Fruit fly (Drosophila melanogaster) S2 (cell line): ENCODE data around the gene PIG-S.

Experiments used
- CG8478 ChIP-seq: fragments of >200 bp; optimal IDR thresholded peaks from 2 replicates; lab custom pipeline; 2018
- CTCF ChIP-seq, 2 experiments: fragments of >200 bp; optimal IDR thresholded peaks; 2 replicates each; lab custom pipeline; 2018

Gene PIG-S

DNA sequence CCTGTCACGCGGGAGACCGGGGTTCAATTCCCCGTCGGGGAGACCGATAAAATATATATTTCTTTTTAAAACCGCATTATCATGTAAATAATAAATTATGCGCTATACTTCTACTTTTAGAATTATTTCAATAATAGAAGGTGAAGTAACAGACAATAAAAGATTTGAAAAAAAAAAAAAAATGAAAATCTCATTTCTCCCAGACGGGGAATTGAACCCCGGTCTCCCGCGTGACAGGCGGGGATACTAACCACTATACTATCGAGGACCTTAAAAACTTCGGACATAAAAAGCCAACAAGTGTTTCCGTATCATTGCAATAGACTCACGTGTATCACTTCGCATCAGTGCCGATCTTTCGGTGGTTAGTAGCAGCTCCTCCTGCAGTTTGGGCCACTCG is 2.8 kb downstream of the PIG-S start:
- TF ChIP-seq CTCF (optimal IDR thresholded peaks at IDR 0.05; lab: Kevin White, UChicago), result no peak

- no peak for TF ChIP-seq CG8478
- TF ChIP-seq CTCF (optimal IDR thresholded peaks at IDR 0.05; lab: Kevin White, UChicago), result no peak
Measured at dm6 chr3R:24910097-24910496, 7.6 kb downstream of the PIG-S start.

DNA sequence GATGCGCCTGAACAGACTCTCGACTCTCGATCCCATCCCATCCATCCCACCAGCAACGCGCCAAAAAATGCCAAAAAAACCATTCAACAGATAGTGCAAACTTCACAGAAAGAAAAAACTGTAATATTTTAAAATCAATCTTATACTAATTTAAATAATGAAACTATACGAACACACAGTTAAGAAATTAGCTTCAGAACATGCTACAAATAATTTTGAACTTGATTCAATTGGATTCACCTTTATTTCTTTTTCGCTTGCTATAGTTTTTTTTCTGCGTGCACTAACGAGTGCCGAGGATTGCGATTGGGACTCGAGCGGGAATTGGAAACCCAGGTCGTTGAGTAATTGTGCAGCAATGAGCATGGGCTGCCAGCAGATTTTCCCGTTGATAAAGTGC is 9.6 kb downstream of the PIG-S start:
- TF ChIP-seq CG8478, result no peak
- no peak for TF ChIP-seq CTCF (optimal IDR thresholded peaks at IDR 0.05; lab: Kevin White, UChicago)

DNA sequence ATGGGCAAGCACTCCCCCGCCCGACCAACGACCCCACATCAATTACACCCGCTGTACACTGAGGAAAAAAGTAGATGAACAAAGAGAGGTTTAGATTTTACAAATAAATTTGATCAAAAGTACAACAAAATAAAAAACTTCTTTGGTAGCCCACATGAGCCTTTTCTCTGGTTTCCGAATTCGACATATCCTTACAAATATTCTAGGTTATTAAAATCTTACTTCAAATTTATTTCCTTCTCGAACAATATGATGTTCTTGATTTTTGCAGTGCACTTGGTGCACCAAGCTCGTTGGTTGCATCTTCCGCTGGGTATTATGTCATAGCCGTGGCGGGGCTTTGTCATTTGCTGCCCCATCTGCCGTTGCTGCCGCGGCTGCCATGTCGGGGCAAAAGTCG is 11.0 kb downstream of the PIG-S start:
- TF ChIP-seq CG8478 (no peak), CTCF (optimal IDR thresholded peaks at IDR 0.05; lab: Kevin White, UChicago) (no peak)

DNA sequence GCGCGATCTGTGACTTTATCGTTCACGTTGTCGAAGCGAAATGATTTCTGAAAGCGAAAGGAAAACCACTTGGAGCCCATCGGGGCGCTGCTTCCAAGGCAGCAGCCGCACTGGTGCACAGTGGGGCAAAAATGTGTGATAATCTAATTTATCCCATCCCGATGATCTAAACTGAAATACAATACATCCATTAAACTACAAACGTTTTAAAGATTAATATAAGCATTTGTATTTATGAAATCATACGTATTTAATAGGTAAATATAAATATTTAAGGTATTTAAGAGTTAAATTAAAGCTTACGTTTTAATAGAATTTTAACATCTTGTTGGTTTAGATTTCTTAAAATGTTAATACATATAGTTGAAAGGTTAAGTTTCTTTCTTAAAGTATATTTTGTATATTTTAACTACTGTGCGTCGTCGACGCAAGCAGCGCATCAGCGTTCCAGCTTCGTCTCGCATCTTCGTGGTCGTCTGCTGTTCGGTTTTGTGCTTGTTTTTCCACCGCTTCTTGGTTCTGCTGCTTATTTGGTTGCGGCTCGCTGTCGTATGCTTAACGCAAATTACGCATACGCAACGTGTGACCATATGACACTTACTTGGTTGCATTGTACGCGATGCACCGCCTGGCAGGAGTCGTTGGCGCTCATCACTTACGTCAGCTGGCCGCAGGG is 11.6 kb downstream of the PIG-S start, which contains the start of gene CG13643:
CG13643 (minus strand) TSS at position 46 of the 676 bp plus-strand sequence.
- TF ChIP-seq CTCF (optimal IDR thresholded peaks at IDR 0.05; lab: Kevin White, UChicago), result no peak
- TF ChIP-seq CG8478, result no peak

DNA sequence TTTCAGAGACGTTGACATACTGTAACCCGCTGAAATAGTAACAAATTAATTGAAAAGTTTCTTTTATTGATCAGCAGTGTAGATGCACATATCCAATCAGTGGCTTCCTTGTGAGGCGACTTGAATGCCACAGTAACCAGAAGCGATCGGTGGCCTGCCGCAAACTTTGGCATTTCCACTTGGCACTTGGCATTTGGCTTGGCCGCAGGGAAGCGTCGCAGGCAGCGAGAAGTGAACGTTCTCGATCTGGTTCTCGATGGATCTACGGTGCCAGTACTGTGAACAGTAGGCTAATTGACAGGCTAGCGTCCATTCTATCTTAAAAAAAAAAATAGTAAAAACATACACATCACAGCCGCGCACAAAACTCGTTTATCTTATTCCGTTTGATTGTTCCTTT is 16.8 kb downstream of the PIG-S start, which contains the start of gene CG10845:
CG10845 (plus strand) TSS at position 301 of the 400 bp plus-strand sequence.
- TF ChIP-seq CTCF (optimal IDR thresholded peaks at IDR 0.05; lab: Kevin White, UChicago) (no peak), CG8478 (no peak)

dm6 chr3R:24894419-24895206 is 23.1 kb downstream of the PIG-S start, which contains the start of the genes CG31121 and CG11069:
Gene CG31121, minus strand, starts transcription at chr3R:24894605.
Gene CG11069, plus strand, starts transcription at chr3R:24894742.
- TF ChIP-seq CTCF (optimal IDR thresholded peaks at IDR 0.05; lab: Kevin White, UChicago), result no peak
- no peak for TF ChIP-seq CG8478

DNA sequence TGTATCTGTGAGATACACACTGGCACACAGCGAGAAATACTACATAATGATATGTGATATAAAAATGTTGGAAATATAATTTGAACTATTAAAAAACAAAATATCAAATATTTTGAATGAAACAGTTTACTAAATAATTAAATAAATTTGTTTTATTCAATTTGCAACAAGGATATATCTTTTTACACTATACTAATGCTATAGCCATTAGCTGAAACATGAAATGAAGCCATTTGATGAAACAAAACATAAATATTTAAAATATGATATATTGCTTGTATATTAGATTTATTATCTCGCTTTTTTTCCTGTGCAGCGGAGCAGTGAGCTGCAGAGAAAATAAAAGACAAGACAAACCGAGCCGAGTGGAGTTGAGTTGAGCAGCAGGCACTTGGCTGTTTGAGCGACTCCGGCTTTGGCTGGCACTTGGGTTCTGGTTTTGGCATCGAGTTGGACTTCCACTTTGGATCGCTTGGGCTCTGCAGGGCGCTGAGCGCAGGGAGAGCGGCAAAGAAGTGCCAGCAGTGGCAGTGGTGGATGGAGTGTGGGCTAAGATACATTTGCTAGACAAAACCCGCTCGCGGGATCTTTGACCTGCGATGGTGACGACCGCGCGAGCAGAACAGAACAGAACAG is 24.2 kb downstream of the PIG-S start:
- TF ChIP-seq CG8478 (no peak), CTCF (optimal IDR thresholded peaks at IDR 0.05; lab: Kevin White, UChicago) (no peak)

DNA sequence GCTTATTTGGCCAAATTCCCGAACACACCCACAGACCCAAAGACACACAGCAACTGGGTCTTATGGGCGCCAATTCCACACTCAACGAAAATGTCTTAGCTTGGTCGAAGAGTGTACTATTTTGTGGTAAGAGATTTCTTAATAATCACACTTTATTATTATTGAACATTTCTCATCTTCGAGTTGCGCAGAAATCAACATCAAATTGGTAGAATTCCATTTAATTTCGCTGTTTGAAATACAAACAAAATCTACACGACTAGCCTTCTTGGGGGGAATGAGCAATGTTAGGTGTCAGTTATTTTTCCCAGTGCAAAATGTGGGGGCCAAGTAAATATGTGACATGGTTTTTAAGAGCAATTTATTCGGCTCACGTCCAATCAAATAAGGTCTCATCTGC is 26.7 kb downstream of the PIG-S start:
- no peak for TF ChIP-seq CTCF (optimal IDR thresholded peaks at IDR 0.05; lab: Kevin White, UChicago)
- no peak for TF ChIP-seq CG8478

DNA sequence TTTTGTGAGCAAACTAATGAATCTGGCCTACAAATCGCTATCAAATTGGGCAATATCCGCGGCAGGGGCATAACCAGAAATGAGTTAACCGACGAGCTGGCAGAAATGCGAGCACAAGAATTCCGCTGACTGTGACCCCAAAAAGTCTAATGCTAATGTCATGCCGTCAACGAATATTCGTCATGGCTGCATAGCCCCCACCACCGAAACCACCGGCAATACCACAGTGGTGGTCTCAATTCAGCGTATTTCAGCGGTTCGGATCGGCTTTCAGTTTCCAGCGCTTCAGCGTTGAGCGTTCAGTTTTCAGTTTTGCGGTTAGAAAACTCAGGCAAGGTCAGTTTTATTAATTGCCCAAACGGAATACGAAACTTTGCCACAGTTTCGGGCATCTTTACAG is 27.4 kb downstream of the PIG-S start:
- TF ChIP-seq CG8478 (no peak), CTCF (optimal IDR thresholded peaks at IDR 0.05; lab: Kevin White, UChicago) (no peak)

- no peak for TF ChIP-seq CTCF (optimal IDR thresholded peaks at IDR 0.05; lab: Kevin White, UChicago)
- no peak for TF ChIP-seq CG8478
Measured at dm6 chr3R:24889303-24889892, 28.3 kb downstream of the PIG-S start.

- TF ChIP-seq CTCF (optimal IDR thresholded peaks at IDR 0.05; lab: Kevin White, UChicago) (no peak), CG8478 (no peak)
Measured at dm6 chr3R:24888418-24888817, 29.2 kb downstream of the PIG-S start.

DNA sequence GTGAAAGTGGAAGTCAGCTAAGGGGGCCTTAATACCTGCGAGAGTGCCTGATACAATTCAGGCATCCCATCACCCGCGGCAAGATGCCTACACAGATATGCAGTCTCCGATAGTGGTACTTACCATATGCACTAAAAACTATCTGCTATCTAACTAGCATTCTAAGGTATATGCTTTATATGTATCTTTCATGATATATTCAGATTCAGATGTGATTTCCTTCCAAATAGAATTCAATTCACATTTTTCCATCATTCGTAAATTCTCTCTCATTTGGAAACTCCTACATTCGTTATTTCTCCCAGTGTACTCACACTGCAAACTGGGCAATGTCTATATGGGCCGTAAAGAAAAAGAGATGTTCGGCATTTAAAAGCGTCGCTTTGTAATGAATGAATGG is 31.2 kb downstream of the PIG-S start:
- TF ChIP-seq CG8478, result no peak
- TF ChIP-seq CTCF (optimal IDR thresholded peaks at IDR 0.05; lab: Kevin White, UChicago), result no peak

dm6 chr3R:24878655-24879054 is 39.0 kb downstream of the PIG-S start:
- no peak for TF ChIP-seq CTCF (optimal IDR thresholded peaks at IDR 0.05; lab: Kevin White, UChicago)

DNA sequence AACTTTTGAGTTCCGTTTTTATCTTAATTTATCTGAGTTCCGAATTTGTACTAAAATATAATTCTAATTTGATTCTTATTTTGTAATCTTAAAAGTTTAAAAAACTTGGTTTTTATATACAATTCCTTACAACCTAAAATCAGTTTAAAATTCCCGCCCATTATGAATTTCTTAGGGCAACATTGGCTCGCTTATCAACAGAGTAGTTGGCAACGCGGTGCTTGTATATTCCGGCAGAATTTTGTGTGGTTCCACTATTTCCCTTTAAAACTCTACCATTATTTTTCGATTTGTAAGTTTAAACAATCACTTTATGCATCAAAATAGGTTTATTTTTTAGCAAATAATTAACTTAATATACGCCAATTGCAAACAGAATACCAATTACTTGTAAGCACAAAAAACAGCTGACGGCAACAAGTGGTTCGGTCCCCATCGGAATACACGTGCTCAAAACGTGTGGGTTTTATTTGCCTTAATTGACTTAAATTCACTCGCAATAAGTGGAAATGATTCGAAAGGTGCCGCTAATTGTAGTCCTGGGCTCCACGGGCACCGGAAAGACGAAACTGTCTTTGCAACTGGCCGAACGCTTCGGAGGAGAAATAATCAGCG is 40.7 kb downstream of the PIG-S start, which contains the start of the genes CG11089 and CG31381:
CG11089 (plus strand) TSS at position 203 of the 615 bp plus-strand sequence.
CG31381 (plus strand) TSS at position 203 of the 615 bp plus-strand sequence.
- TF ChIP-seq CG8478 (no peak), CTCF (optimal IDR thresholded peaks at IDR 0.05; lab: Kevin White, UChicago) (no peak)
